Worm (Caenorhabditis elegans) whole organism, young adult: ENCODE results near the gene npr-12.

Experiments used
- Y56A3A.18 ChIP-seq: fragments of 200-800 bp; sonication (Bioruptor generic); IDR thresholded peaks from 2 replicates; pipeline ENCODE4 v1.3.6; 2022; ENCODE audit warnings: missing genetic modification reagents, missing genetic modification characterization, missing compliant biosample characterization
- him-1 ChIP-seq: sonication (generic microtip); optimal IDR thresholded peaks from 2 replicates; lab custom pipeline; 2016; ENCODE audit warnings: missing genotype, missing genetic modification reagents, missing genetic modification characterization, missing compliant biosample characterization
- hmg-20 ChIP-seq: fragments of 200-800 bp; sonication (Bioruptor generic); IDR thresholded peaks from 2 replicates; pipeline ENCODE4 v1.3.6; 2022; ENCODE audit warnings: missing genetic modification reagents, missing genetic modification characterization, missing compliant biosample characterization
- lag-1 ChIP-seq: fragments of 200-800 bp; sonication (Bioruptor generic); IDR thresholded peaks from 2 replicates; pipeline ENCODE4 v1.3.6; 2022; ENCODE audit warnings: missing genetic modification reagents, missing genetic modification characterization, missing compliant biosample characterization
- madf-8 ChIP-seq: fragments of 200-800 bp; sonication (Bioruptor generic); conservative IDR thresholded peaks from 2 replicates; pipeline ENCODE4 v1.3.6; 2022; ENCODE audit warnings: missing genetic modification reagents, missing genetic modification characterization, missing compliant biosample characterization
- nhr-120 ChIP-seq: fragments of 200-800 bp; sonication (Bioruptor generic); IDR thresholded peaks from 2 replicates; pipeline ENCODE4 v1.3.6; 2022; ENCODE audit warnings: missing genetic modification characterization, missing compliant biosample characterization
- unc-62 ChIP-seq: fragments of 150-350 bp; optimal IDR thresholded peaks from 2 replicates; lab custom pipeline; 2014; ENCODE audit warnings: missing biosample characterization, missing genetic modification reagents, missing genetic modification characterization

ce11 chrIV:6879666-6880210 lies 57.7 kb downstream of the npr-12 start:
- no peak for TF ChIP-seq him-1
- no peak for TF ChIP-seq hmg-20 (GFP tag; lab: Robert Waterston, UW)
- TF ChIP-seq madf-8 = no peak
- no peak for TF ChIP-seq nhr-120 (GFP tag; lab: Robert Waterston, UW)
- no peak for TF ChIP-seq Y56A3A.18 (GFP tag; lab: Robert Waterston, UW)
- no peak for TF ChIP-seq lag-1 (GFP tag; lab: Robert Waterston, UW)
- no peak for TF ChIP-seq unc-62 (GFP tag; lab: Kevin White, UChicago)
